Worm (Caenorhabditis elegans) whole organism, young adult: ENCODE data around the gene ZK662.2.

Experiments used
- B0336.3 ChIP-seq: fragments of 200-800 bp; sonication (Bioruptor generic); IDR thresholded peaks from 2 replicates; pipeline ENCODE4 v1.3.6; 2022; ENCODE audit warnings: missing genetic modification characterization, missing compliant biosample characterization
- F23B12.7 ChIP-seq: sonication (generic microtip); optimal IDR thresholded peaks from 2 replicates; lab custom pipeline; 2017; ENCODE audit warnings: missing genetic modification characterization, mild to moderate bottlenecking, missing compliant biosample characterization, antibody characterized with exemption, moderate library complexity; ENCODE audit not compliant: insufficient read depth
- F37B4.10 ChIP-seq: fragments of 200-800 bp; sonication (Bioruptor generic); IDR thresholded peaks from 2 replicates; pipeline ENCODE4 v1.3.6; 2022; ENCODE audit warnings: missing genetic modification characterization, missing compliant biosample characterization
- F55B11.4 ChIP-seq: sonication (generic microtip); optimal IDR thresholded peaks from 2 replicates; lab custom pipeline; 2016; ENCODE audit warnings: missing compliant biosample characterization, missing genetic modification characterization, borderline replicate concordance; ENCODE audit not compliant: insufficient read depth
- F57C9.4 ChIP-seq: sonication (generic microtip); optimal IDR thresholded peaks from 2 replicates; lab custom pipeline; 2017; ENCODE audit warnings: mild to moderate bottlenecking, missing genetic modification characterization, missing compliant biosample characterization
- K11D2.4 ChIP-seq: fragments of 200-800 bp; sonication (Bioruptor generic); IDR thresholded peaks from 2 replicates; pipeline ENCODE4 v1.3.6; 2022; ENCODE audit warnings: missing genetic modification reagents, missing genetic modification characterization, missing compliant biosample characterization
- Y67H2A.10 ChIP-seq: fragments of 200-800 bp; sonication (Bioruptor generic); conservative IDR thresholded peaks from 2 replicates; pipeline ENCODE4 v1.3.6; 2022; ENCODE audit warnings: missing genetic modification reagents, missing genetic modification characterization, missing compliant biosample characterization
- aptf-2 ChIP-seq: fragments of 200-800 bp; sonication (Bioruptor generic); conservative IDR thresholded peaks from 2 replicates; pipeline ENCODE4 v1.3.6; 2022; ENCODE audit warnings: missing genetic modification reagents, missing genetic modification characterization, missing compliant biosample characterization
- atf-7 ChIP-seq: sonication (generic microtip); optimal IDR thresholded peaks from 2 replicates; lab custom pipeline; 2017; ENCODE audit warnings: mild to moderate bottlenecking, missing genetic modification characterization, missing compliant biosample characterization
- attf-6 ChIP-seq: fragments of 200-800 bp; sonication (Bioruptor generic); IDR thresholded peaks from 2 replicates; pipeline ENCODE4 v1.3.6; 2022; ENCODE audit warnings: missing genetic modification reagents, missing genetic modification characterization, missing compliant biosample characterization
- bed-2 ChIP-seq: fragments of 200-800 bp; sonication (Bioruptor generic); IDR thresholded peaks from 2 replicates; pipeline ENCODE4 v1.3.6; 2022; ENCODE audit warnings: missing genetic modification reagents, missing genetic modification characterization, missing compliant biosample characterization
- ceh-40 ChIP-seq: fragments of 200-800 bp; sonication (Bioruptor generic); IDR thresholded peaks from 2 replicates; pipeline ENCODE4 v1.3.6; 2022; ENCODE audit warnings: missing genetic modification characterization, missing compliant biosample characterization
- chd-7 ChIP-seq: sonication (generic microtip); optimal IDR thresholded peaks from 2 replicates; lab custom pipeline; 2016; ENCODE audit warnings: mild to moderate bottlenecking, missing genetic modification characterization, moderate library complexity, missing compliant biosample characterization
- dpl-1 ChIP-seq: fragments of 150-350 bp; optimal IDR thresholded peaks from 2 replicates; lab custom pipeline; 2014; ENCODE audit warnings: missing biosample characterization, missing genetic modification reagents, missing genetic modification characterization
- egl-44 ChIP-seq: fragments of 200-800 bp; sonication (Bioruptor generic); IDR thresholded peaks from 2 replicates; pipeline ENCODE4 v1.3.6; 2022; ENCODE audit warnings: missing genetic modification reagents, missing genetic modification characterization, missing compliant biosample characterization
- egrh-3 ChIP-seq: fragments of 200-800 bp; sonication (Bioruptor generic); IDR thresholded peaks from 2 replicates; pipeline ENCODE4 v1.3.6; 2022; ENCODE audit warnings: missing genetic modification reagents, missing genetic modification characterization, missing compliant biosample characterization
- ets-4 ChIP-seq: fragments of 200-800 bp; sonication (Bioruptor generic); optimal IDR thresholded peaks from 2 replicates; lab custom pipeline; 2018; ENCODE audit warnings: mild to moderate bottlenecking, missing genetic modification characterization, missing compliant biosample characterization
- gei-17 ChIP-seq: fragments of 200-800 bp; sonication (Bioruptor generic); optimal IDR thresholded peaks from 2 replicates; lab custom pipeline; 2018; ENCODE audit warnings: mild to moderate bottlenecking, missing genetic modification characterization, missing compliant biosample characterization
- hlh-26 ChIP-seq: fragments of 200-800 bp; sonication (Bioruptor generic); conservative IDR thresholded peaks from 2 replicates; pipeline ENCODE4 v1.3.6; 2022; ENCODE audit warnings: missing genetic modification reagents, missing genetic modification characterization, missing compliant biosample characterization
- hmg-1.2 ChIP-seq: fragments of 200-800 bp; sonication (Bioruptor generic); IDR thresholded peaks from 2 replicates; pipeline ENCODE4 v1.3.6; 2022; ENCODE audit warnings: missing genetic modification reagents, missing genetic modification characterization, missing compliant biosample characterization
- let-526 ChIP-seq: fragments of 200-800 bp; sonication (Bioruptor generic); IDR thresholded peaks from 2 replicates; pipeline ENCODE4 v1.3.6; 2022; ENCODE audit warnings: missing genetic modification reagents, missing genetic modification characterization, missing compliant biosample characterization
- let-607 ChIP-seq, 2 experiments: fragments of 200-800 bp in 1 of 2; sonication (Bioruptor generic) in 1 of 2; sonication (generic microtip) in 1 of 2; optimal IDR thresholded peaks; 2 replicates each; lab custom pipeline; 2016 to 2018; ENCODE audit warnings: mild to moderate bottlenecking in 2 of 2, missing compliant biosample characterization in 2 of 2, missing genetic modification characterization in 2 of 2, moderate library complexity in 2 of 2, missing genotype in 1 of 2
- lin-26 ChIP-seq: fragments of 200-800 bp; sonication (Bioruptor generic); IDR thresholded peaks from 2 replicates; pipeline ENCODE4 v1.3.6; 2022; ENCODE audit warnings: missing genetic modification reagents, missing genetic modification characterization, missing compliant biosample characterization
- lin-35 ChIP-seq, 3 experiments: fragments of 150-350 bp in 2 of 3; sonication (generic microtip) in 1 of 3; optimal IDR thresholded peaks; 2 replicates each; lab custom pipeline; 2014 to 2018; ENCODE audit warnings: missing biosample characterization in 3 of 3, missing genetic modification characterization in 3 of 3, missing genetic modification reagents in 3 of 3
- lin-40 ChIP-seq: sonication (generic microtip); optimal IDR thresholded peaks from 2 replicates; lab custom pipeline; 2016; ENCODE audit warnings: missing genetic modification characterization, mild to moderate bottlenecking, missing compliant biosample characterization, missing genotype, missing genetic modification reagents
- nfya-1 ChIP-seq: sonication (generic microtip); optimal IDR thresholded peaks from 2 replicates; lab custom pipeline; 2017; ENCODE audit warnings: antibody characterized with exemption, missing compliant biosample characterization, missing genetic modification characterization, borderline replicate concordance; ENCODE audit not compliant: insufficient read depth
- nhr-120 ChIP-seq: fragments of 200-800 bp; sonication (Bioruptor generic); IDR thresholded peaks from 2 replicates; pipeline ENCODE4 v1.3.6; 2022; ENCODE audit warnings: missing genetic modification characterization, missing compliant biosample characterization
- nhr-27 ChIP-seq: fragments of 200-800 bp; sonication (Bioruptor generic); optimal IDR thresholded peaks from 2 replicates; lab custom pipeline; 2018; ENCODE audit warnings: mild to moderate bottlenecking, missing genetic modification characterization, moderate library complexity, missing compliant biosample characterization
- nhr-80 ChIP-seq: sonication (generic microtip); optimal IDR thresholded peaks from 2 replicates; lab custom pipeline; 2016; ENCODE audit warnings: missing genetic modification characterization, missing compliant biosample characterization
- snpc-3.4 ChIP-seq: sonication (generic microtip); optimal IDR thresholded peaks from 2 replicates; lab custom pipeline; 2017; ENCODE audit warnings: missing genetic modification characterization, mild to moderate bottlenecking, missing compliant biosample characterization, antibody characterized with exemption, moderate library complexity, missing genotype, missing genetic modification reagents
- somi-1 ChIP-seq: fragments of 200-800 bp; sonication (Bioruptor generic); optimal IDR thresholded peaks from 2 replicates; lab custom pipeline; 2018; ENCODE audit warnings: mild to moderate bottlenecking, missing genetic modification characterization, missing compliant biosample characterization
- sptf-2 ChIP-seq: fragments of 200-800 bp; sonication (Bioruptor generic); optimal IDR thresholded peaks from 2 replicates; lab custom pipeline; 2018; ENCODE audit warnings: mild to moderate bottlenecking, missing genetic modification characterization, missing compliant biosample characterization
- tlf-1 ChIP-seq: fragments of 200-800 bp; sonication (Bioruptor generic); optimal IDR thresholded peaks from 2 replicates; lab custom pipeline; 2018; ENCODE audit warnings: mild to moderate bottlenecking, missing genetic modification characterization, missing compliant biosample characterization
- unc-130 ChIP-seq: sonication (generic microtip); optimal IDR thresholded peaks from 2 replicates; lab custom pipeline; 2016; ENCODE audit warnings: missing genetic modification reagents, missing genetic modification characterization, missing compliant biosample characterization
- zfh-2 ChIP-seq: fragments of 200-800 bp; sonication (Bioruptor generic); conservative IDR thresholded peaks from 2 replicates; pipeline ENCODE4 v1.3.6; 2022; ENCODE audit warnings: missing genetic modification reagents, missing genetic modification characterization, missing compliant biosample characterization

Gene ZK662.2

ce11 chrX:15681393-15681792 lies 15.1 kb upstream of the ZK662.2 start, which contains the start of gene gpn-1:
TSS of gene gpn-1 (plus strand) at chrX:15681693.
- TF ChIP-seq F37B4.10 (GFP tag; lab: Robert Waterston, UW) (0 out of 2 replicates have a peak, but pooled peaks have one; percentile 82), dpl-1 (GFP tag; lab: Kevin White, UChicago) (no peak), nhr-120 (GFP tag; lab: Robert Waterston, UW) (no peak), Y67H2A.10 (no peak)

- TF ChIP-seq aptf-2 = no peak
- no peak for TF ChIP-seq ets-4
- no peak for TF ChIP-seq tlf-1
- no peak for TF ChIP-seq lin-35 (GFP tag; optimal IDR thresholded peaks at IDR 0.05; lab: Kevin White, UChicago)
- peak; percentile 84 for TF ChIP-seq nhr-80 (tag; lab: Kevin White, UChicago)
- TF ChIP-seq sptf-2 (GFP tag; lab: Kevin White, UChicago) = no peak
- no peak for TF ChIP-seq ceh-40 (GFP tag; lab: Robert Waterston, UW)
- TF ChIP-seq F23B12.7 (tag; lab: Kevin White, UChicago) = peak; percentile 13
- no peak for TF ChIP-seq nfya-1 (tag; lab: Kevin White, UChicago)
- TF ChIP-seq unc-130 = no peak
- TF ChIP-seq snpc-3.4 (tag; lab: Kevin White, UChicago) = no peak
- peak; percentile 83 for TF ChIP-seq hmg-1.2
- peak; percentile 93 to 95 for TF ChIP-seq let-607 (tag; optimal IDR thresholded peaks at IDR 0.05; lab: Kevin White, UChicago)
Observed at ce11 chrX:15689244-15689643, 7.3 kb upstream of the ZK662.2 start, which contains the start of gene C03H12.1. TSS of gene C03H12.1 (plus strand) at chrX:15689449.

ce11 chrX:15693466-15693865 lies 3.0 kb upstream of the ZK662.2 start:
- no peak for TF ChIP-seq F57C9.4 (tag; lab: Kevin White, UChicago)
- no peak for TF ChIP-seq K11D2.4 (GFP tag; lab: Robert Waterston, UW)
- no peak for TF ChIP-seq lin-40 (tag; lab: Kevin White, UChicago)
- no peak for TF ChIP-seq chd-7
- TF ChIP-seq hlh-26 (GFP tag; lab: Robert Waterston, UW) = no peak
- TF ChIP-seq nfya-1 (tag; lab: Kevin White, UChicago) = no peak
- TF ChIP-seq egrh-3 (GFP tag; lab: Robert Waterston, UW) = no peak
- no peak for TF ChIP-seq zfh-2 (GFP tag; lab: Robert Waterston, UW)
- no peak for TF ChIP-seq let-526 (GFP tag; lab: Robert Waterston, UW)
- no peak for TF ChIP-seq F55B11.4 (tag; lab: Kevin White, UChicago)
- TF ChIP-seq bed-2 (GFP tag; lab: Robert Waterston, UW) = no peak
- no peak for TF ChIP-seq attf-6 (GFP tag; lab: Robert Waterston, UW)
- no peak for TF ChIP-seq egl-44 (GFP tag; lab: Robert Waterston, UW)

ce11 chrX:15700220-15700619 lies 3.7 kb downstream of the ZK662.2 start:
- TF ChIP-seq let-607 (tag; optimal IDR thresholded peaks at IDR 0.05; lab: Kevin White, UChicago) (no peak), gei-17 (no peak), somi-1 (GFP tag; lab: Kevin White, UChicago) (peak; percentile 20), lin-26 (peak; percentile 37; the same call in 1 of the 2 replicates), nhr-27 (tag; lab: Kevin White, UChicago) (no peak), B0336.3 (GFP tag; lab: Robert Waterston, UW) (0 out of 2 replicates have a peak, but pooled peaks have one; percentile 31), nhr-80 (tag; lab: Kevin White, UChicago) (peak; percentile 73), lin-40 (tag; lab: Kevin White, UChicago) (peak; percentile 39), atf-7 (tag; lab: Kevin White, UChicago) (peak; percentile 18)
